Worm (Caenorhabditis elegans) whole organism, midembryonic: ENCODE data around the gene fbxc-20.

Experiments
- T22C8.4 ChIP-seq: fragments of 200-800 bp; sonication (Bioruptor generic); IDR thresholded peaks from 2 replicates; pipeline ENCODE4 v1.3.6; 2022; ENCODE audit warnings: missing genetic modification characterization, missing compliant biosample characterization
- cog-1 ChIP-seq: sonication (generic microtip); optimal IDR thresholded peaks from 2 replicates; lab custom pipeline; 2016; ENCODE audit warnings: missing genetic modification characterization, missing compliant biosample characterization
- flt-1 ChIP-seq: fragments of 200-800 bp; sonication (Bioruptor generic); IDR thresholded peaks from 2 replicates; pipeline ENCODE4 v1.3.6; 2022; ENCODE audit warnings: missing genetic modification characterization, missing compliant biosample characterization
- klf-2 ChIP-seq: fragments of 200-800 bp; sonication (Bioruptor generic); conservative IDR thresholded peaks from 2 replicates; pipeline ENCODE4 v1.3.6; 2022; ENCODE audit warnings: missing genetic modification reagents, missing genetic modification characterization, missing compliant biosample characterization
- med-1 ChIP-seq: sonication (generic microtip); optimal IDR thresholded peaks from 2 replicates; lab custom pipeline; 2017; ENCODE audit warnings: missing genetic modification characterization, mild to moderate bottlenecking, missing compliant biosample characterization, antibody characterized with exemption, missing genetic modification reagents; ENCODE audit not compliant: insufficient read depth
- ref-1 ChIP-seq: fragments of 200-800 bp; sonication (Bioruptor generic); conservative IDR thresholded peaks from 2 replicates; pipeline ENCODE4 v1.3.6; 2022; ENCODE audit warnings: missing genetic modification reagents, missing genetic modification characterization, missing compliant biosample characterization
- tab-1 ChIP-seq: fragments of 200-800 bp; sonication (Bioruptor generic); IDR thresholded peaks from 2 replicates; pipeline ENCODE4 v1.3.6; 2022; ENCODE audit warnings: missing genetic modification characterization, missing compliant biosample characterization
- ztf-23 ChIP-seq: fragments of 200-800 bp; sonication (Bioruptor generic); IDR thresholded peaks from 2 replicates; pipeline ENCODE4 v1.3.6; 2022; ENCODE audit warnings: missing genetic modification reagents, missing genetic modification characterization, missing compliant biosample characterization
- ztf-29 ChIP-seq: fragments of 200-800 bp; sonication (Bioruptor generic); IDR thresholded peaks from 2 replicates; pipeline ENCODE4 v1.3.6; 2022; ENCODE audit warnings: missing genetic modification reagents, missing genetic modification characterization, missing compliant biosample characterization

fbxc-20 gene

ce11 chrII:2390884-2391283, 28.1 kb upstream of the fbxc-20 start, which contains the start of gene F16G10.10:
F16G10.10 (minus strand) TSS chrII:2390984.
- no peak for TF ChIP-seq tab-1 (GFP tag; lab: Robert Waterston, UW)
- no peak for TF ChIP-seq klf-2
- no peak for TF ChIP-seq T22C8.4 (GFP tag; lab: Robert Waterston, UW)
- TF ChIP-seq med-1: no peak
- no peak for TF ChIP-seq ztf-29
- no peak for TF ChIP-seq flt-1 (GFP tag; lab: Robert Waterston, UW)
- no peak for TF ChIP-seq ztf-23 (GFP tag; lab: Robert Waterston, UW)
- TF ChIP-seq ref-1: no peak
- no peak for TF ChIP-seq cog-1

DNA sequence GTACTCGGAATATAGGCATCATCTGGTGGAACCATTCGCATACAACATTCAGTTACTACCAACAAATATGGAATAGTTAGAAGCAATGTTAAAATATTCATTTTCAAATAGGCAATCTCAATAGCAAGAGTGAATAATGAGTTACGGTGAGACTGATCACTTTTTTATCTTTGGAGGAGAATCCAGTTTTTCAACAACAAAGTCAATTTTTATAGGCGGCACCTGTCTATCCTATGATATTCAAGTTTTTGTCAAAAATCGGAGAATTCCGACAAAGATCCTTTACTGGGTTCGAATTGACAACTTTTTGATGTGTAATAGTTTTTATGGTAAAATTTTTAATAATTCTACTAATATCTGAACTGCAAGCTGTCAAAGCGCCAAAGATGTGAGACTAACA, 25.1 kb upstream of the fbxc-20 start, which contains the start of gene F16G10.11:
F16G10.11 (minus strand) TSS at position 101 of the 400 bp plus-strand sequence.
- TF ChIP-seq ref-1 (no peak), klf-2 (no peak), cog-1 (no peak), ztf-29 (no peak), flt-1 (GFP tag; lab: Robert Waterston, UW) (no peak)

- TF ChIP-seq ztf-23 (GFP tag; lab: Robert Waterston, UW) (no peak), ztf-29 (no peak), flt-1 (GFP tag; lab: Robert Waterston, UW) (no peak), klf-2 (no peak), ref-1 (no peak), cog-1 (no peak), med-1 (no peak), tab-1 (GFP tag; lab: Robert Waterston, UW) (no peak)
Measured at ce11 chrII:2395864-2396263, 23.1 kb upstream of the fbxc-20 start, which contains the start of gene F16G10.13. F16G10.13 (minus strand) TSS chrII:2395964.

- TF ChIP-seq ref-1 (no peak), klf-2 (no peak), T22C8.4 (GFP tag; lab: Robert Waterston, UW) (no peak), flt-1 (GFP tag; lab: Robert Waterston, UW) (no peak), cog-1 (no peak), ztf-23 (GFP tag; lab: Robert Waterston, UW) (no peak), med-1 (no peak), tab-1 (GFP tag; lab: Robert Waterston, UW) (no peak), ztf-29 (no peak)
Measured at ce11 chrII:2398884-2399283, 20.1 kb upstream of the fbxc-20 start, which contains the start of gene F16G10.14. F16G10.14 (minus strand) TSS chrII:2398984.

- TF ChIP-seq tab-1 (GFP tag; lab: Robert Waterston, UW) (no peak), med-1 (no peak), klf-2 (no peak), ztf-23 (GFP tag; lab: Robert Waterston, UW) (no peak), flt-1 (GFP tag; lab: Robert Waterston, UW) (no peak), ztf-29 (no peak), ref-1 (no peak), T22C8.4 (GFP tag; lab: Robert Waterston, UW) (no peak), cog-1 (no peak)
Measured at ce11 chrII:2399810-2400209, 19.1 kb upstream of the fbxc-20 start.

- TF ChIP-seq tab-1 (GFP tag; lab: Robert Waterston, UW): no peak
- TF ChIP-seq med-1: no peak
- no peak for TF ChIP-seq ztf-23 (GFP tag; lab: Robert Waterston, UW)
- no peak for TF ChIP-seq cog-1
- no peak for TF ChIP-seq flt-1 (GFP tag; lab: Robert Waterston, UW)
- no peak for TF ChIP-seq klf-2
- no peak for TF ChIP-seq T22C8.4 (GFP tag; lab: Robert Waterston, UW)
- TF ChIP-seq ztf-29: no peak
- TF ChIP-seq ref-1: no peak
Measured at ce11 chrII:2403984-2404383, 15.0 kb upstream of the fbxc-20 start, which contains the start of gene F16G10.1. F16G10.1 (plus strand) TSS chrII:2404284.

DNA sequence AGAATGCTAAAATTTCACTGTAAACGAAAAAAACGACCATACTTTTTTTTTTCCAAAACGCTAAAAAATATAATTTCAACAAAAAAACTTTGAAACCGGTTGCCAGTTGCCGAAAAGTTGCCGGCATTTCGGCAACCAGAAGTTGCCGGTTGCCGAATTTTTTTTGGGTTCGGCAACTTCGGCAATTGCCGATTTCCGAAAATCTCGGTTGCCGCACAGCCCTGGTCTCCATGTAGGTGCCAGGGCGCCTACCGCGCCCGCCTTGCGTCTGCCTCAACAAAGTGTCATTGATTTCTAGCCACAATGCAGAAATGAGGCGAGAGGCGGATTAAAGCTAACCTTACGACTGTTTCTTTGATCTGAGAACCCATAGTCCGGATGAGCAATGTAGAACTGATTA, 7.8 kb upstream of the fbxc-20 start:
- TF ChIP-seq ztf-23 (GFP tag; lab: Robert Waterston, UW) (no peak), ztf-29 (no peak), klf-2 (no peak), flt-1 (GFP tag; lab: Robert Waterston, UW) (no peak), ref-1 (no peak), tab-1 (GFP tag; lab: Robert Waterston, UW) (no peak), cog-1 (no peak), T22C8.4 (GFP tag; lab: Robert Waterston, UW) (no peak)

ce11 chrII:2411555-2411954, 7.4 kb upstream of the fbxc-20 start:
- TF ChIP-seq med-1: no peak
- TF ChIP-seq flt-1 (GFP tag; lab: Robert Waterston, UW): no peak
- no peak for TF ChIP-seq ztf-29
- no peak for TF ChIP-seq tab-1 (GFP tag; lab: Robert Waterston, UW)
- no peak for TF ChIP-seq ref-1
- no peak for TF ChIP-seq ztf-23 (GFP tag; lab: Robert Waterston, UW)
- no peak for TF ChIP-seq klf-2
- no peak for TF ChIP-seq T22C8.4 (GFP tag; lab: Robert Waterston, UW)
- no peak for TF ChIP-seq cog-1

ce11 chrII:2412649-2413048, 6.3 kb upstream of the fbxc-20 start, which contains the start of gene fbxa-182:
fbxa-182 (minus strand) TSS chrII:2412749.
- no peak for TF ChIP-seq tab-1 (GFP tag; lab: Robert Waterston, UW)
- TF ChIP-seq cog-1: no peak
- TF ChIP-seq flt-1 (GFP tag; lab: Robert Waterston, UW): no peak
- TF ChIP-seq ztf-29: no peak
- no peak for TF ChIP-seq ref-1
- no peak for TF ChIP-seq med-1
- no peak for TF ChIP-seq ztf-23 (GFP tag; lab: Robert Waterston, UW)
- no peak for TF ChIP-seq klf-2
- TF ChIP-seq T22C8.4 (GFP tag; lab: Robert Waterston, UW): no peak

DNA sequence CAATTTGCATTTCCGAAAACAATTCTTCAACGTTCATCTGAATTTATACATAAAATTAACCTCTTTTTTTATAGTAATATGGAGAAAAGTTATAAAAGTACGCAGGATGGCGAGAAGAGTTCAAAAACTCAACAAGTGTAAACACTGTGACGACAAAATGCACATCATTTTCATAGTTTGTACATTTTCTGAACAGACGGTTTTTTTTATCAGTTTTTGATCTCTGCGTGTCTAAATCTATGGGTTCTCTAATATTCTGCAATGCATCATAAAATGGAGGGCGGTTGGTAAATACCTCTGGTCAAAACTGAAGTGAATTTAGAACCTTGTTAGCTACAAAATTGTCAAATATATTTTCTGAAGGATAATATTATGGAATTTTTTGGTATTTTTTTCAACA, 3.5 kb upstream of the fbxc-20 start, which contains the start of gene fbxa-4:
fbxa-4 (minus strand) TSS at position 93 of the 400 bp plus-strand sequence.
- TF ChIP-seq tab-1 (GFP tag; lab: Robert Waterston, UW) (no peak), T22C8.4 (GFP tag; lab: Robert Waterston, UW) (no peak), ztf-23 (GFP tag; lab: Robert Waterston, UW) (no peak), ref-1 (no peak), cog-1 (no peak), klf-2 (no peak)

- TF ChIP-seq med-1: no peak
- TF ChIP-seq klf-2: no peak
- no peak for TF ChIP-seq ztf-29
- TF ChIP-seq T22C8.4 (GFP tag; lab: Robert Waterston, UW): no peak
- TF ChIP-seq cog-1: no peak
- TF ChIP-seq flt-1 (GFP tag; lab: Robert Waterston, UW): no peak
- TF ChIP-seq ref-1: no peak
- TF ChIP-seq ztf-23 (GFP tag; lab: Robert Waterston, UW): no peak
- TF ChIP-seq tab-1 (GFP tag; lab: Robert Waterston, UW): no peak
Measured at ce11 chrII:2417889-2418288, 1.0 kb upstream of the fbxc-20 start, which contains the start of the genes F42G2.5 and F42G2.7. F42G2.5 (minus strand) TSS chrII:2417989. F42G2.7 (plus strand) TSS chrII:2418158.
